Fruit fly (Drosophila melanogaster): Measurements from ENCODE around the gene CG18789.
"Not testable (repeated sequence)": the region's sequence is repeated elsewhere in the genome, so short reads cannot be mapped to it uniquely, and the experiment has no call there.

The CG18789 gene

dm6 chr2L:12006397-12007330 is 11.4 kb upstream of the CG18789 start:
- TF ChIP-seq CG8478 (optimal IDR thresholded peaks at IDR 0.05) (peak; percentile 32), psq (optimal IDR thresholded peaks at IDR 0.05) (no peak), pan (optimal IDR thresholded peaks at IDR 0.05) (peak; percentile 80)

- peak; percentile 73 for TF ChIP-seq Dll (optimal IDR thresholded peaks at IDR 0.05)
- TF ChIP-seq CG8478 (optimal IDR thresholded peaks at IDR 0.05): no peak
- no peak for TF ChIP-seq usp (GFP tag; optimal IDR thresholded peaks at IDR 0.05)
- TF ChIP-seq psq (optimal IDR thresholded peaks at IDR 0.05): no peak
- TF ChIP-seq pan (optimal IDR thresholded peaks at IDR 0.05): no peak
- peak; percentile 81 to 82 for TF ChIP-seq EcR (GFP tag; optimal IDR thresholded peaks at IDR 0.05)
Observed at dm6 chr2L:12005436-12006396, 10.5 kb upstream of the CG18789 start.

- TF ChIP-seq CG8478 (optimal IDR thresholded peaks at IDR 0.05): no peak
- TF ChIP-seq pan (optimal IDR thresholded peaks at IDR 0.05): no peak
- no peak for TF ChIP-seq usp (GFP tag; optimal IDR thresholded peaks at IDR 0.05)
- peak in 1 of 2 experiments; percentile 51 for TF ChIP-seq EcR (GFP tag; optimal IDR thresholded peaks at IDR 0.05)
- no peak for TF ChIP-seq Dll (optimal IDR thresholded peaks at IDR 0.05)
- TF ChIP-seq psq (optimal IDR thresholded peaks at IDR 0.05): no peak
Observed at dm6 chr2L:12004211-12004979, 9.2 kb upstream of the CG18789 start.

- no peak for TF ChIP-seq EcR (GFP tag; optimal IDR thresholded peaks at IDR 0.05)
- no peak for TF ChIP-seq Dll (optimal IDR thresholded peaks at IDR 0.05)
- TF ChIP-seq CG8478 (optimal IDR thresholded peaks at IDR 0.05): no peak
- no peak for TF ChIP-seq pan (optimal IDR thresholded peaks at IDR 0.05)
- no peak for TF ChIP-seq psq (optimal IDR thresholded peaks at IDR 0.05)
- TF ChIP-seq usp (GFP tag; optimal IDR thresholded peaks at IDR 0.05): no peak
Observed at dm6 chr2L:12003792-12004210, 8.6 kb upstream of the CG18789 start.

- TF ChIP-seq pan (optimal IDR thresholded peaks at IDR 0.05) (no peak), psq (optimal IDR thresholded peaks at IDR 0.05) (no peak), CG8478 (optimal IDR thresholded peaks at IDR 0.05) (no peak), usp (GFP tag; optimal IDR thresholded peaks at IDR 0.05) (no peak), Dll (optimal IDR thresholded peaks at IDR 0.05) (peak; percentile 50), EcR (GFP tag; optimal IDR thresholded peaks at IDR 0.05) (no peak)
Observed at dm6 chr2L:12002922-12003791, 7.9 kb upstream of the CG18789 start.

- TF ChIP-seq usp (GFP tag; optimal IDR thresholded peaks at IDR 0.05) (no peak), Dll (optimal IDR thresholded peaks at IDR 0.05) (no peak), EcR (GFP tag; optimal IDR thresholded peaks at IDR 0.05) (no peak), CG8478 (optimal IDR thresholded peaks at IDR 0.05) (no peak), psq (optimal IDR thresholded peaks at IDR 0.05) (no peak), pan (optimal IDR thresholded peaks at IDR 0.05) (no peak)
Observed at dm6 chr2L:12002051-12002450, 6.8 kb upstream of the CG18789 start, which contains the start of gene Hacd1. TSS of gene Hacd1 (minus strand) at chr2L:12002266.

dm6 chr2L:12001132-12001531 is 5.9 kb upstream of the CG18789 start:
- TF ChIP-seq psq (optimal IDR thresholded peaks at IDR 0.05) (no peak), EcR (GFP tag; optimal IDR thresholded peaks at IDR 0.05) (no peak), pan (optimal IDR thresholded peaks at IDR 0.05) (no peak), CG8478 (optimal IDR thresholded peaks at IDR 0.05) (no peak), Dll (optimal IDR thresholded peaks at IDR 0.05) (no peak), usp (GFP tag; optimal IDR thresholded peaks at IDR 0.05) (no peak)

dm6 chr2L:11999240-11999704 is 4.0 kb upstream of the CG18789 start, which contains the start of the genes CG18787 and Nfs1:
TSS of gene CG18787 (minus strand) at chr2L:11999340.
TSS of gene Nfs1 (plus strand) at chr2L:11999654.
- not testable (repeated sequence) for TF ChIP-seq pan (optimal IDR thresholded peaks at IDR 0.05); usp (GFP tag; optimal IDR thresholded peaks at IDR 0.05); CG8478 (optimal IDR thresholded peaks at IDR 0.05)

dm6 chr2L:11996509-11996908 is 1.3 kb upstream of the CG18789 start, which contains the start of gene Ada1-1:
TSS of gene Ada1-1 (plus strand) at chr2L:11996809.
- TF ChIP-seq CG8478 (optimal IDR thresholded peaks at IDR 0.05); usp (GFP tag; optimal IDR thresholded peaks at IDR 0.05); Dll (optimal IDR thresholded peaks at IDR 0.05): not testable (repeated sequence)

dm6 chr2L:11992602-11993001 is 2.6 kb downstream of the CG18789 start, which contains the start of gene Ada1-2:
TSS of gene Ada1-2 (plus strand) at chr2L:11992902.
- not testable (repeated sequence) for TF ChIP-seq psq, CG8478, Dll (optimal IDR thresholded peaks at IDR 0.05)
